Fruit fly (Drosophila melanogaster) whole organism, wandering third instar larva: ENCODE measurements around the gene Bub3.

Source experiments
- Abd-B ChIP-seq: fragments of >200 bp; optimal IDR thresholded peaks from 2 replicates; lab custom pipeline; 2017; ENCODE audit warnings: missing biosample characterization, missing genetic modification characterization
- CG32264 ChIP-seq: fragments of 200-800 bp; sonication (Bioruptor generic); optimal IDR thresholded peaks from 2 replicates; lab custom pipeline; 2016; ENCODE audit warnings: missing biosample characterization, missing genetic modification characterization
- CG9705 ChIP-seq: fragments of 200-800 bp; sonication (Bioruptor generic); optimal IDR thresholded peaks from 2 replicates; lab custom pipeline; 2018; ENCODE audit warnings: missing biosample characterization, mild to moderate bottlenecking, missing genetic modification characterization
- CrebA ChIP-seq: fragments of 200-800 bp; sonication (Bioruptor generic); optimal IDR thresholded peaks from 2 replicates; lab custom pipeline; 2016; ENCODE audit warnings: missing biosample characterization, mild to moderate bottlenecking, missing genetic modification characterization, borderline replicate concordance
- Dfd ChIP-seq: fragments of >200 bp; optimal IDR thresholded peaks from 2 replicates; lab custom pipeline; 2017; ENCODE audit warnings: missing biosample characterization, missing genetic modification characterization
- Dif ChIP-seq: fragments of 200-275, 200-300 bp; sonication (Bioruptor generic); optimal IDR thresholded peaks from 2 replicates; lab custom pipeline; 2018; ENCODE audit warnings: missing biosample characterization, missing genetic modification characterization; ENCODE audit not compliant: partially characterized antibody
- GATAd ChIP-seq: sonication (Bioruptor generic); optimal IDR thresholded peaks from 2 replicates; lab custom pipeline; 2016; ENCODE audit warnings: missing biosample characterization, missing genetic modification characterization
- HLH106 ChIP-seq: fragments of 200-800 bp; optimal IDR thresholded peaks from 3 replicates; lab custom pipeline; 2019; ENCODE audit warnings: missing biosample characterization, mild to moderate bottlenecking, missing genetic modification characterization, moderate library complexity
- Hnf4 ChIP-seq: fragments of 200-800 bp; sonication (Bioruptor generic); optimal IDR thresholded peaks from 2 replicates; lab custom pipeline; 2016; ENCODE audit warnings: missing biosample characterization, mild to moderate bottlenecking, missing genetic modification characterization
- Hr83 ChIP-seq: fragments of 200-300 bp; sonication (Bioruptor generic); optimal IDR thresholded peaks from 2 replicates; lab custom pipeline; 2016; ENCODE audit warnings: missing biosample characterization, mild to moderate bottlenecking, missing genetic modification characterization, moderate library complexity; ENCODE audit not compliant: poor library complexity, severe bottlenecking
- Jra ChIP-seq: sonication (Bioruptor generic); optimal IDR thresholded peaks from 2 replicates; lab custom pipeline; 2016; ENCODE audit warnings: missing biosample characterization, missing genetic modification characterization
- Mio ChIP-seq: sonication (Bioruptor generic); optimal IDR thresholded peaks from 2 replicates; lab custom pipeline; 2016; ENCODE audit warnings: missing biosample characterization, missing genetic modification characterization
- Myc ChIP-seq: fragments of >200 bp; optimal IDR thresholded peaks from 2 replicates; lab custom pipeline; 2017
- OdsH ChIP-seq: fragments of 200-800 bp; sonication (Bioruptor generic); optimal IDR thresholded peaks from 2 replicates; lab custom pipeline; 2016; ENCODE audit warnings: missing biosample characterization, mild to moderate bottlenecking, missing genetic modification characterization
- Rel ChIP-seq, 2 experiments: fragments of 200-800 bp; sonication (Bioruptor generic) in 1 of 2; optimal IDR thresholded peaks; 2 replicates in 1 of 2; 3 replicates in 1 of 2; lab custom pipeline; 2016 to 2019; ENCODE audit warnings: mild to moderate bottlenecking in 2 of 2, missing biosample characterization in 2 of 2, missing genetic modification characterization in 2 of 2, moderate library complexity in 1 of 2
- Sp1 ChIP-seq: fragments of 200-800 bp; sonication (Bioruptor generic); optimal IDR thresholded peaks from 3 replicates; lab custom pipeline; 2019; ENCODE audit warnings: missing biosample characterization, mild to moderate bottlenecking, missing genetic modification characterization, moderate library complexity
- Vsx2 ChIP-seq: fragments of 200-300, 225-300 bp; sonication (Bioruptor generic); optimal IDR thresholded peaks from 2 replicates; lab custom pipeline; 2018; ENCODE audit warnings: missing biosample characterization, missing genetic modification characterization; ENCODE audit not compliant: partially characterized antibody
- br ChIP-seq: fragments of 200-800 bp; sonication (Bioruptor generic); optimal IDR thresholded peaks from 2 replicates; lab custom pipeline; 2016; ENCODE audit warnings: missing biosample characterization, missing genetic modification characterization
- brk ChIP-seq: fragments of 200-800 bp; sonication (Bioruptor generic); optimal IDR thresholded peaks from 2 replicates; lab custom pipeline; 2016; ENCODE audit warnings: missing biosample characterization, mild to moderate bottlenecking, missing genetic modification characterization
- dmrt93B ChIP-seq: fragments of 200-800 bp; sonication (Bioruptor generic); optimal IDR thresholded peaks from 2 replicates; lab custom pipeline; 2018; ENCODE audit warnings: missing biosample characterization, mild to moderate bottlenecking, missing genetic modification characterization
- dsf ChIP-seq: sonication (Bioruptor generic); optimal IDR thresholded peaks from 2 replicates; lab custom pipeline; 2016; ENCODE audit warnings: missing biosample characterization, missing genetic modification characterization, borderline replicate concordance
- ey ChIP-seq: fragments of 200-800 bp; sonication (Bioruptor generic); optimal IDR thresholded peaks from 2 replicates; lab custom pipeline; 2016; ENCODE audit warnings: missing biosample characterization, missing genetic modification characterization
- foxo ChIP-seq, 2 experiments: fragments of 200-800 bp; sonication (Bioruptor generic); optimal IDR thresholded peaks; 2 replicates in 1 of 2; 3 replicates in 1 of 2; lab custom pipeline; 2016 to 2017; ENCODE audit warnings: missing biosample characterization in 2 of 2, missing genetic modification characterization in 2 of 2
- fru ChIP-seq: fragments of 200-800 bp; sonication (Bioruptor generic); optimal IDR thresholded peaks from 3 replicates; lab custom pipeline; 2016; ENCODE audit warnings: missing biosample characterization, mild to moderate bottlenecking, missing genetic modification characterization
- h ChIP-seq: fragments of 200-800 bp; sonication (Bioruptor generic); optimal IDR thresholded peaks from 3 replicates; lab custom pipeline; 2016; ENCODE audit warnings: missing biosample characterization, mild to moderate bottlenecking, missing genetic modification characterization
- jim ChIP-seq: fragments of 175-275, 200-325 bp; sonication (Bioruptor generic); optimal IDR thresholded peaks from 2 replicates; lab custom pipeline; 2016; ENCODE audit warnings: missing biosample characterization, mild to moderate bottlenecking, missing genetic modification characterization
- lola ChIP-seq: fragments of >200 bp; optimal IDR thresholded peaks from 2 replicates; lab custom pipeline; 2017; ENCODE audit warnings: missing biosample characterization, missing genetic modification characterization
- pan ChIP-seq: fragments of >200 bp; optimal IDR thresholded peaks from 2 replicates; lab custom pipeline; 2017
- psq ChIP-seq: fragments of 200-800 bp; sonication (Bioruptor generic); optimal IDR thresholded peaks from 3 replicates; lab custom pipeline; 2017; ENCODE audit warnings: missing biosample characterization, mild to moderate bottlenecking, missing genetic modification characterization, moderate library complexity
- rgr ChIP-seq: fragments of 200-800 bp; sonication (Bioruptor generic); optimal IDR thresholded peaks from 3 replicates; lab custom pipeline; 2016; ENCODE audit warnings: missing biosample characterization, mild to moderate bottlenecking, missing genetic modification characterization
- sage ChIP-seq: fragments of 200-800 bp; sonication (Bioruptor generic); optimal IDR thresholded peaks from 2 replicates; lab custom pipeline; 2016; ENCODE audit warnings: missing biosample characterization, mild to moderate bottlenecking, missing genetic modification characterization
- sv ChIP-seq: fragments of 200-800 bp; sonication (Bioruptor generic); optimal IDR thresholded peaks from 3 replicates; lab custom pipeline; 2016; ENCODE audit warnings: missing biosample characterization, missing genetic modification characterization
- tai ChIP-seq: sonication (Bioruptor generic); optimal IDR thresholded peaks from 2 replicates; lab custom pipeline; 2016; ENCODE audit warnings: missing biosample characterization, missing genetic modification characterization
- usp ChIP-seq: fragments of >200 bp; optimal IDR thresholded peaks from 2 replicates; lab custom pipeline; 2017; ENCODE audit warnings: missing biosample characterization, missing genetic modification characterization

The Bub3 gene

dm6 chr3R:29723048-29723656 lies 47.9 kb upstream of the Bub3 start, which contains the start of gene Pcd:
Pcd (plus strand) TSS chr3R:29723163.
- TF ChIP-seq rgr (peak; percentile 11), Vsx2 (GFP tag; lab: Kevin White, UChicago) (no peak), OdsH (GFP tag; lab: Kevin White, UChicago) (peak; percentile 25), sage (peak; percentile 11), Hr83 (GFP tag; lab: Kevin White, UChicago) (peak; percentile 2), Sp1 (GFP tag; lab: Kevin White, UChicago) (peak; percentile 39), CrebA (GFP tag; lab: Kevin White, UChicago) (no peak), CG32264 (no peak), Rel (GFP tag; optimal IDR thresholded peaks at IDR 0.05; lab: Kevin White, UChicago) (no peak), Rel (tag; optimal IDR thresholded peaks at IDR 0.05; lab: Kevin White, UChicago) (peak; percentile 53), GATAd (GFP tag; lab: Kevin White, UChicago) (no peak)

- TF ChIP-seq sv (no peak), rgr (no peak), psq (GFP tag; lab: Kevin White, UChicago) (no peak), Jra (no peak), Mio (GFP tag; lab: Kevin White, UChicago) (no peak), jim (no peak), CG32264 (no peak), GATAd (GFP tag; lab: Kevin White, UChicago) (no peak), pan (lab: Kevin White, UChicago) (no peak)
Measured at dm6 chr3R:29722238-29722637, 47.0 kb upstream of the Bub3 start, which contains the start of gene CG34296. CG34296 (plus strand) TSS chr3R:29722538.

DNA sequence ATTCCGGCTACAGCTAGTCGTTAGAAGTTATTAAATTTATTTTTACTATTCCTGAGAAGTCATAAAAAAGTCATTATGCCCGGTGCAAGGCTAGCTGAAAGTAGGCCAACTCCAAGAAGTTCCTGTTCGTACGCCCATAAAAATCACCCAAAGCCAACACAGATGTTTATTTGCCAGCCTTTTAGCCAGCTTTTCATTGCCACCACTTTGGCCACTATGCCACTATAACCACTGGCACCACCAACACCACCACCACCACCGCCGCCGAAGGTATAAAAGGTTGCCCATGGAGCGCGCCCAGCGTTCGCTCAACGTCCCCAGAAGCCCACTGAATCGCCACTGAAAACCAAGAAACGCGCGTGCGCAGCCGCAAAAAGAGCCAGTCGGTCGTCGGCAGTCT lies 43.1 kb upstream of the Bub3 start, which contains the start of gene CG15506:
Gene CG15506 (plus strand): TSS at position 301 of the 400 bp plus-strand sequence.
- TF ChIP-seq CrebA (GFP tag; lab: Kevin White, UChicago) (no peak), tai (GFP tag; lab: Kevin White, UChicago) (no peak), Myc (no peak), foxo (GFP tag; optimal IDR thresholded peaks at IDR 0.05; lab: Kevin White, UChicago) (no peak), Hnf4 (no peak), Jra (no peak), OdsH (GFP tag; lab: Kevin White, UChicago) (no peak), GATAd (GFP tag; lab: Kevin White, UChicago) (no peak), usp (GFP tag; lab: Kevin White, UChicago) (no peak), sv (no peak), h (GFP tag; lab: Kevin White, UChicago) (no peak), sage (no peak), Vsx2 (GFP tag; lab: Kevin White, UChicago) (no peak), Dfd (GFP tag; lab: Kevin White, UChicago) (no peak), fru (GFP tag; lab: Kevin White, UChicago) (no peak), HLH106 (tag; lab: Kevin White, UChicago) (no peak), dsf (GFP tag; lab: Kevin White, UChicago) (no peak), lola (no peak)
- TF ChIP-seq, all 38 proteins: peak for 0

DNA sequence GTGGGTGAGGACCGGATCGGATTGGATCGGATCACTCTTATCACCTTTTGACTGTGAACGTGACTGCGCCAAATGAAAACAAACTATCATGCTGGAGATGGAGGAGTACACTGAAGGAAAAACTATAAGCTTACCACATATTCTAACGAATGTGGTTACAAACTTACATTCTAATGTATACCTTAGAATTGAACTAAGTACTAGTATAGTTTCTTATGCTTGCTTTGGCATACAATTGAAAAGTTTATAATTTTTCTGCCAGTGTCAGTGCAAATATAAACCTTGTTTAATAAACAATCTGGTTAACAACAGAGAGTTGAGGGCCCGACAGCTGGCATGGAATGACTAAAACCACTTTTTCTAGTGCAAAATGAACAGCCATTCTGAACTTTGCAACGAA lies 42.3 kb upstream of the Bub3 start:
- TF ChIP-seq Rel (GFP tag; optimal IDR thresholded peaks at IDR 0.05; lab: Kevin White, UChicago): no peak
- TF ChIP-seq Rel (tag; optimal IDR thresholded peaks at IDR 0.05; lab: Kevin White, UChicago): no peak
- no peak for TF ChIP-seq usp (GFP tag; lab: Kevin White, UChicago)
- TF ChIP-seq Sp1 (GFP tag; lab: Kevin White, UChicago): no peak
- no peak for TF ChIP-seq CrebA (GFP tag; lab: Kevin White, UChicago)
- TF ChIP-seq dmrt93B (GFP tag; lab: Kevin White, UChicago): no peak
- no peak for TF ChIP-seq OdsH (GFP tag; lab: Kevin White, UChicago)
- TF ChIP-seq fru (GFP tag; lab: Kevin White, UChicago): no peak
- no peak for TF ChIP-seq brk
- no peak for TF ChIP-seq sage
- TF ChIP-seq sv: no peak
- TF ChIP-seq, all 38 proteins: peak for 0

- TF ChIP-seq pan (lab: Kevin White, UChicago): no peak
- peak in 1 of 2 experiments; percentile 49 for TF ChIP-seq foxo (GFP tag; optimal IDR thresholded peaks at IDR 0.05; lab: Kevin White, UChicago)
- TF ChIP-seq HLH106 (tag; lab: Kevin White, UChicago): peak; percentile 4
- peak; percentile 31 for TF ChIP-seq GATAd (GFP tag; lab: Kevin White, UChicago)
- no peak for TF ChIP-seq lola
- no peak for TF ChIP-seq usp (GFP tag; lab: Kevin White, UChicago)
- no peak for TF ChIP-seq Mio (GFP tag; lab: Kevin White, UChicago)
- TF ChIP-seq Hnf4: peak; percentile 24
- TF ChIP-seq rgr: peak; percentile 38
- no peak for TF ChIP-seq dmrt93B (GFP tag; lab: Kevin White, UChicago)
- no peak for TF ChIP-seq Dfd (GFP tag; lab: Kevin White, UChicago)
- peak; percentile 28 for TF ChIP-seq h (GFP tag; lab: Kevin White, UChicago)
- TF ChIP-seq ey: no peak
- TF ChIP-seq CG9705 (GFP tag; lab: Kevin White, UChicago): peak; percentile 37
- peak; percentile 16 for TF ChIP-seq fru (GFP tag; lab: Kevin White, UChicago)
- TF ChIP-seq OdsH (GFP tag; lab: Kevin White, UChicago): peak; percentile 35
- TF ChIP-seq br (GFP tag; lab: Kevin White, UChicago): peak; percentile 49
- TF ChIP-seq Sp1 (GFP tag; lab: Kevin White, UChicago): peak; percentile 36
- no peak for TF ChIP-seq Vsx2 (GFP tag; lab: Kevin White, UChicago)
- no peak for TF ChIP-seq brk
- TF ChIP-seq Hr83 (GFP tag; lab: Kevin White, UChicago): no peak
- TF ChIP-seq Abd-B (GFP tag; lab: Kevin White, UChicago): no peak
- TF ChIP-seq Rel (GFP tag; optimal IDR thresholded peaks at IDR 0.05; lab: Kevin White, UChicago): no peak
- TF ChIP-seq Rel (tag; optimal IDR thresholded peaks at IDR 0.05; lab: Kevin White, UChicago): no peak
- TF ChIP-seq Dif: no peak
- TF ChIP-seq sage: no peak
- no peak for TF ChIP-seq Jra
Measured at dm6 chr3R:29716782-29717317, 41.6 kb upstream of the Bub3 start, which contains the start of gene Obp99b. Obp99b (minus strand) TSS chr3R:29716896.
